Fruit fly (Drosophila melanogaster): Measurements from ENCODE around the gene CG4115.

Gene CG4115

dm6 chr3R:12369135-12369792 is 9.5 kb downstream of the CG4115 start, which contains the start of gene GstD1 (continued):
- TF ChIP-seq OdsH (GFP tag; optimal IDR thresholded peaks at IDR 0.05) (peak; percentile 59), Blimp-1 (GFP tag; optimal IDR thresholded peaks at IDR 0.05) (no peak), dsx (GFP tag; optimal IDR thresholded peaks at IDR 0.05; ENCODE audit: poor library complexity, severe bottlenecking) (peak; percentile 20), fkh (GFP tag; optimal IDR thresholded peaks at IDR 0.05) (peak; percentile 62), CG9139 (GFP tag; optimal IDR thresholded peaks at IDR 0.05) (peak; percentile 36), Ets21C (GFP tag; optimal IDR thresholded peaks at IDR 0.05) (peak; percentile 39), CG16779 (tag; optimal IDR thresholded peaks at IDR 0.05) (peak; percentile 36), CG15336 (GFP tag; IDR thresholded peaks at IDR 0.05) (peak; percentile 76), CG6276 (GFP tag; optimal IDR thresholded peaks at IDR 0.05) (peak; percentile 77), CG34406 (GFP tag; optimal IDR thresholded peaks at IDR 0.05) (peak; percentile 43), Sox102F (GFP tag; optimal IDR thresholded peaks at IDR 0.05) (peak; percentile 2), CG7368 (GFP tag; optimal IDR thresholded peaks at IDR 0.05) (peak; percentile 1), Sox15 (GFP tag; optimal IDR thresholded peaks at IDR 0.05) (peak; percentile 10), CG3919 (GFP tag; optimal IDR thresholded peaks at IDR 0.05) (peak; percentile 71), CG6163 (GFP tag; IDR thresholded peaks at IDR 0.05) (peak; percentile 69), CG6854 (GFP tag; optimal IDR thresholded peaks at IDR 0.05) (no peak), CG11902 (GFP tag; optimal IDR thresholded peaks at IDR 0.05) (no peak), Ets96B (tag; optimal IDR thresholded peaks at IDR 0.05) (peak; percentile 51), achi (GFP tag; optimal IDR thresholded peaks at IDR 0.05) (peak; percentile 74), salr (GFP tag; optimal IDR thresholded peaks at IDR 0.05) (peak in 1 of 2 experiments; percentile 81), Lpt (GFP tag; optimal IDR thresholded peaks at IDR 0.05) (peak; percentile 83), fd85E (GFP tag; optimal IDR thresholded peaks at IDR 0.05) (no peak), Hr4 (GFP tag; optimal IDR thresholded peaks at IDR 0.05) (peak; percentile 83), Eip93F (GFP tag; optimal IDR thresholded peaks at IDR 0.05) (no peak), vri (GFP tag; optimal IDR thresholded peaks at IDR 0.05) (peak; percentile 49), CG11294 (GFP tag; IDR thresholded peaks at IDR 0.05) (peak; percentile 59), CG1621 (tag; optimal IDR thresholded peaks at IDR 0.05) (no peak), dac (GFP tag; optimal IDR thresholded peaks at IDR 0.05) (peak; percentile 47)

DNA sequence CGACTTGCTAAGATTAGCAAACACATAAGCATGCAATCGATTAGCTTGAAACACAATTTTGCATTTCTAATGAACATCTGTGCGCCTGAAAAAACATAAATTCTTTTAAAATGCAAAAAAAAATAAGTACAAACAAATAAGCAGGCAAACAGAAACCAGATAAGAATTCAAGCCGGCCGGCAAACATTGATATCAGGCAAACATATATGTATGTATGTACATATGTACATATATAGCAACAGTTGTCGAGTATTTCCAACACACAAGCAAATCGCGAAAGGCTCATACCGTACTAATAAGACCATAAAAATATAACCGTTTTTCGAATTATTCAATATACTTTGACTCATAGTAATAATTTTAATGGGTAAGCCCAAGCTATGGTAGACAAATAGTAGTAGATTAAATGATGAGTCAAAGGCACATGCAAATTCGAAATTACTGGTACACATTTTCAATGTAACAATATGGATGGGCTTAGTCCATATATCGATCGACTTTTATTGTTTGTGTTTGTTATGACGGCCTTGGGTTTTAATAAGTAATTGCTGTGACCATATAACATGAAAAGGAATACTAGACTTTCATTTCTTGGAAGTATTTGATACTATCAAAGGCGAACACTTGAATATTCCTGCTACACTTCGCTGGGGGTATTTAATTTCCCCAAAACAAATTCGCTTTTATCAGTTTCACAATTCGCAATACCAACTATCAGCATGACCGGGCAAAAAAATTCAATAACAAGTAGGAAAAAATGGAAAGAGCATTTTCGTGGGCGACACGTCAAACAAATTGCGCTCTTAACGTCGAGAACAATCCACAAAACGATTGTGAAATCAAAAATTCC is 10.2 kb downstream of the CG4115 start:
- TF ChIP-seq net (GFP tag; optimal IDR thresholded peaks at IDR 0.05) (no peak), svp (GFP tag) (peak; percentile 57), fkh (GFP tag; optimal IDR thresholded peaks at IDR 0.05) (peak; percentile 59), CG8632 (GFP tag; optimal IDR thresholded peaks at IDR 0.05) (no peak), dsx (GFP tag; optimal IDR thresholded peaks at IDR 0.05; ENCODE audit: poor library complexity, severe bottlenecking) (no peak), CG6163 (GFP tag; IDR thresholded peaks at IDR 0.05) (no peak), CG6276 (GFP tag; optimal IDR thresholded peaks at IDR 0.05) (no peak), Hr4 (GFP tag; optimal IDR thresholded peaks at IDR 0.05) (no peak), CG6854 (GFP tag; optimal IDR thresholded peaks at IDR 0.05) (peak; percentile 10), Smox (GFP tag; optimal IDR thresholded peaks at IDR 0.05) (no peak), CG10669 (GFP tag; optimal IDR thresholded peaks at IDR 0.05) (no peak), CG10631 (GFP tag; optimal IDR thresholded peaks at IDR 0.05) (peak; percentile 28), Sox14 (GFP tag; optimal IDR thresholded peaks at IDR 0.05) (no peak)

DNA sequence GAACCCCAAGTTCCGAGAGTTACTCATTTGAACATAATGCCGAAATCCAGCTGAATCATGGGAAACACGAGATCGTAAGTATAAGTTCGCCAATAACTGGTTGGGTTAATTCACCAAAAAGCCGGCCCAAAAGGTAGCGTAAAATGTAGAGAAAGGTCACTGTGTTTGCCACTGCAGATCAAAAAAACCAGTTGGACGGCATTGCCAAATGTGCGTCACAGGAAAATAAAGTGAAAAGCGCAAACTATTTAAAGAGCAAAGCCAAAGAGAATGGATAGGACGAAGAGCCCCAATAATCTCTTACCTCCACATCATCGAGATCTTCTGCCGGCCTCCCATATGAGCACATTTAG is 10.8 kb downstream of the CG4115 start:
- TF ChIP-seq cyc (GFP tag; optimal IDR thresholded peaks at IDR 0.05) (no peak), CG6792 (GFP tag; optimal IDR thresholded peaks at IDR 0.05) (no peak), CG31627 (GFP tag; optimal IDR thresholded peaks at IDR 0.05) (no peak), svp (GFP tag) (peak; percentile 58), CG6163 (GFP tag; IDR thresholded peaks at IDR 0.05) (0 out of 3 replicates have a peak, but pooled peaks have one; percentile 44), dsx (GFP tag; optimal IDR thresholded peaks at IDR 0.05; ENCODE audit: poor library complexity, severe bottlenecking) (peak; percentile 22), CG3919 (GFP tag; optimal IDR thresholded peaks at IDR 0.05) (no peak), ss (GFP tag; optimal IDR thresholded peaks at IDR 0.05) (peak; percentile 11 to 27), CG8119 (GFP tag; IDR thresholded peaks at IDR 0.05) (0 out of 3 replicates have a peak, but pooled peaks have one; percentile 34), Eip78C (GFP tag) (peak; percentile 67), spab (GFP tag; optimal IDR thresholded peaks at IDR 0.05) (no peak)
